Worm (Caenorhabditis elegans) whole organism, L4 larva: ENCODE measurements around the gene hda-10.

Source experiments
- aha-1 ChIP-seq: fragments of 150-350 bp; peaks from one replicate; lab custom pipeline; 2014; ENCODE audit warnings: missing biosample characterization, missing genetic modification characterization
- aly-2 ChIP-seq: sonication (generic microtip); optimal IDR thresholded peaks from 2 replicates; lab custom pipeline; 2018; ENCODE audit warnings: missing biosample characterization, missing genetic modification characterization
- ama-1 ChIP-seq: fragments of 150-350 bp; optimal IDR thresholded peaks from 2 replicates; lab custom pipeline; 2014; ENCODE audit warnings: inconsistent platforms, mixed read lengths
- ceh-28 ChIP-seq: fragments of 150-350 bp; optimal IDR thresholded peaks from 2 replicates; lab custom pipeline; 2014; ENCODE audit warnings: missing biosample characterization, missing genetic modification reagents, missing genetic modification characterization
- ces-1 ChIP-seq: fragments of 150-350 bp; sonication (generic microtip); optimal IDR thresholded peaks from 4 replicates; lab custom pipeline; 2014; ENCODE audit warnings: missing biosample characterization, missing genetic modification reagents, missing genetic modification characterization
- daf-12 ChIP-seq: fragments of 150-350 bp; optimal IDR thresholded peaks from 2 replicates; lab custom pipeline; 2014; ENCODE audit warnings: missing biosample characterization, missing genetic modification reagents, missing genetic modification characterization
- lir-3 ChIP-seq: sonication (generic microtip); optimal IDR thresholded peaks from 2 replicates; lab custom pipeline; 2016; ENCODE audit warnings: mild to moderate bottlenecking, missing genetic modification characterization, missing compliant biosample characterization
- nhr-10 ChIP-seq: fragments of 150-350 bp; optimal IDR thresholded peaks from 2 replicates; lab custom pipeline; 2014; ENCODE audit warnings: missing biosample characterization, missing genetic modification characterization
- nhr-11 ChIP-seq: fragments of 150-350 bp; optimal IDR thresholded peaks from 2 replicates; lab custom pipeline; 2014; ENCODE audit warnings: missing biosample characterization, missing genetic modification characterization
- rbr-2 ChIP-seq: sonication (generic microtip); optimal IDR thresholded peaks from 2 replicates; lab custom pipeline; 2016; ENCODE audit warnings: missing genotype, missing genetic modification characterization, missing compliant biosample characterization
- skn-1 ChIP-seq: fragments of 150-350 bp; optimal IDR thresholded peaks from 2 replicates; lab custom pipeline; 2014; ENCODE audit warnings: missing biosample characterization, missing genetic modification characterization
- unc-62 ChIP-seq, 3 experiments: fragments of 150-350 bp in 1 of 3; sonication (generic microtip); optimal IDR thresholded peaks in 2 of 3; peaks in 1 of 3; 1 replicate in 1 of 3; 2 replicates in 2 of 3; lab custom pipeline; 2014 to 2017; ENCODE audit warnings: missing biosample characterization in 3 of 3, missing genetic modification characterization in 3 of 3, missing genetic modification reagents in 3 of 3, missing genotype in 1 of 3
- ztf-11 ChIP-seq: fragments of 150-350 bp; optimal IDR thresholded peaks from 2 replicates; lab custom pipeline; 2014; ENCODE audit warnings: missing biosample characterization, missing genetic modification characterization

DNA sequence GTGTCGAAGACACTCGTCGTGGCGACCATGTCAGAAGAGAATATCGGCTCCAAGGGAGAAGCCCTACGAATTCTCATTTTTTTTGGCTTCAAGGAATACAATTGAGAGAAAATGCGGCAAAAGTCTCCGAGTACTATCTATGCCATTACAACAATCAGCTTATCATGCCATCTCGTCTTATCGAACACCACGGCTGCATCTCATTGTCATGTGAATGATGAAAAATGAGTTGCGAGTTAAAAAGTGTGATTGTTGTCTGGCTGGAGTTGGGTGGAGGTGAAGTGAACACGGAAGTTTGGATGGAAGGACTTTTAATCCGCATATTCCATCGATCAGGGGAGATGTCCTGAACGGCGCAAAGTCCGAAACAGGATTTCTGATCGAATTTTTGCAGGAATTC, 21.6 kb upstream of the hda-10 start:
- no peak for TF ChIP-seq ama-1 (lab: Kevin White, UChicago)
- no peak for TF ChIP-seq lir-3 (tag; lab: Kevin White, UChicago)
- TF ChIP-seq unc-62 (GFP tag; optimal IDR thresholded peaks at IDR 0.05 in 1 of 2; lab: Kevin White, UChicago): no peak
- TF ChIP-seq unc-62 (tag; optimal IDR thresholded peaks at IDR 0.05; lab: Kevin White, UChicago): no peak
- no peak for TF ChIP-seq skn-1 (tag; lab: Kevin White, UChicago)
- no peak for TF ChIP-seq ztf-11 (tag; lab: Kevin White, UChicago)
- no peak for TF ChIP-seq ceh-28
- TF ChIP-seq nhr-11 (tag; lab: Kevin White, UChicago): no peak
- TF ChIP-seq aha-1: no peak
- TF ChIP-seq rbr-2: no peak
- TF ChIP-seq ces-1: no peak
- TF ChIP-seq aly-2 (tag; lab: Kevin White, UChicago): no peak
- TF ChIP-seq daf-12 (tag; lab: Kevin White, UChicago): no peak
- TF ChIP-seq nhr-10 (tag; lab: Kevin White, UChicago): no peak
